Worm (Caenorhabditis elegans) whole organism, young adult: Measurements from ENCODE around the gene spt-5.

ENCODE experiments used
- F49E8.2 ChIP-seq: sonication (generic microtip); optimal IDR thresholded peaks from 3 replicates; lab custom pipeline; 2017; ENCODE audit warnings: missing genetic modification characterization, mild to moderate bottlenecking, missing compliant biosample characterization, antibody characterized with exemption, moderate library complexity; ENCODE audit not compliant: insufficient read depth
- ceh-58 ChIP-seq: fragments of 200-800 bp; sonication (Bioruptor generic); IDR thresholded peaks from 2 replicates; pipeline ENCODE4 v1.3.6; 2022; ENCODE audit warnings: missing genetic modification characterization, missing compliant biosample characterization
- egl-18 ChIP-seq: fragments of 200-800 bp; sonication (Bioruptor generic); IDR thresholded peaks from 2 replicates; pipeline ENCODE4 v1.3.6; 2022; ENCODE audit warnings: missing genetic modification reagents, missing genetic modification characterization, missing compliant biosample characterization
- mes-4 ChIP-seq: sonication (generic microtip); optimal IDR thresholded peaks from 2 replicates; lab custom pipeline; 2016; ENCODE audit warnings: missing genotype, missing genetic modification characterization, missing compliant biosample characterization
- nfya-2 ChIP-seq: fragments of 200-800 bp; sonication (Bioruptor generic); IDR thresholded peaks from 2 replicates; pipeline ENCODE4 v1.3.6; 2022; ENCODE audit warnings: missing genetic modification reagents, missing genetic modification characterization, missing compliant biosample characterization
- unc-130 ChIP-seq: sonication (generic microtip); optimal IDR thresholded peaks from 2 replicates; lab custom pipeline; 2016; ENCODE audit warnings: missing genetic modification reagents, missing genetic modification characterization, missing compliant biosample characterization
- unc-62 ChIP-seq: fragments of 150-350 bp; optimal IDR thresholded peaks from 2 replicates; lab custom pipeline; 2014; ENCODE audit warnings: missing biosample characterization, missing genetic modification reagents, missing genetic modification characterization

- TF ChIP-seq nfya-2: no peak
- no peak for TF ChIP-seq mes-4 (tag; lab: Kevin White, UChicago)
- TF ChIP-seq unc-130 (GFP tag; lab: Kevin White, UChicago): no peak
- TF ChIP-seq ceh-58 (GFP tag; lab: Robert Waterston, UW): no peak
- 0 out of 2 replicates have a peak, but pooled peaks have one; percentile 37 for TF ChIP-seq egl-18 (GFP tag; lab: Robert Waterston, UW)
- TF ChIP-seq unc-62 (GFP tag; lab: Kevin White, UChicago): no peak
- TF ChIP-seq F49E8.2 (tag; lab: Kevin White, UChicago): no peak
Measured at ce11 chrIV:12005090-12005770, 46.1 kb upstream of the spt-5 start.
